Worm (Caenorhabditis elegans): ENCODE data around the gene R01H2.7.

R01H2.7 gene

ce11 chrIII:7087691-7088323 is 42.3 kb upstream of the R01H2.7 start, which contains the start of gene fubl-2 (continued):
- TF ChIP-seq ets-5 (GFP tag; IDR thresholded peaks at IDR 0.05) (no peak), nhr-237 (tag; optimal IDR thresholded peaks at IDR 0.05) (no peak), dpl-1 (GFP tag; optimal IDR thresholded peaks at IDR 0.05) (peak; percentile 53 to 71 (median 54)), fkh-8 (tag; optimal IDR thresholded peaks at IDR 0.05) (peak; percentile 65), ceh-90 (tag; optimal IDR thresholded peaks at IDR 0.05) (peak; percentile 52), ama-1 (optimal IDR thresholded peaks at IDR 0.05) (no peak), ceh-63 (GFP tag; optimal IDR thresholded peaks at IDR 0.05) (no peak), aly-2 (tag; optimal IDR thresholded peaks at IDR 0.05) (no peak), nhr-85 (tag) (peak; percentile 87), egl-13 (tag; optimal IDR thresholded peaks at IDR 0.05) (peak; percentile 73), nhr-90 (tag; optimal IDR thresholded peaks at IDR 0.05; ENCODE audit: poor library complexity) (peak; percentile 72), mdl-1 (tag; optimal IDR thresholded peaks at IDR 0.05) (no peak), pax-3 (tag; optimal IDR thresholded peaks at IDR 0.05) (peak; percentile 62), ztf-4 (tag; optimal IDR thresholded peaks at IDR 0.05) (no peak), grh-1 (GFP tag; IDR thresholded peaks at IDR 0.05) (no peak), C34B4.2 (tag; optimal IDR thresholded peaks at IDR 0.05) (no peak), nhr-20 (tag; optimal IDR thresholded peaks at IDR 0.05) (peak; percentile 74), snpc-4 (tag; optimal IDR thresholded peaks at IDR 0.05) (peak; percentile 24), C04F5.9 (tag; optimal IDR thresholded peaks at IDR 0.05) (peak; percentile 45), fkh-4 (tag; optimal IDR thresholded peaks at IDR 0.05; ENCODE audit: borderline replicate concordance) (peak; percentile 54), blmp-1 (tag; optimal IDR thresholded peaks at IDR 0.05) (peak; percentile 34), elt-2 (tag; optimal IDR thresholded peaks at IDR 0.05) (no peak), unc-86 (tag; optimal IDR thresholded peaks at IDR 0.05) (peak; percentile 43), nhr-28 (tag; optimal IDR thresholded peaks at IDR 0.05) (no peak), swsn-7 (tag; optimal IDR thresholded peaks at IDR 0.05) (peak; percentile 66), rnt-1 (tag; optimal IDR thresholded peaks at IDR 0.05) (peak; percentile 94), xbp-1 (tag; optimal IDR thresholded peaks at IDR 0.05) (peak; percentile 74), sox-4 (tag; optimal IDR thresholded peaks at IDR 0.05) (peak; percentile 67)

- TF ChIP-seq fkh-10 (GFP tag; optimal IDR thresholded peaks at IDR 0.05) = no peak
- peak in 1 of 2 experiments; percentile 13 for TF ChIP-seq efl-1 (optimal IDR thresholded peaks at IDR 0.05)
- TF ChIP-seq efl-1 (GFP tag; optimal IDR thresholded peaks at IDR 0.05 in 1 of 2) = peak in 1 of 2 experiments; percentile 91
- TF ChIP-seq lin-35 (GFP tag; optimal IDR thresholded peaks at IDR 0.05) = peak in 1 of 2 experiments; percentile 32
These were observed 41.6 kb upstream of the R01H2.7 start for ce11 chrIII:7087180-7087579.

ce11 chrIII:7084908-7085307 is 39.4 kb upstream of the R01H2.7 start, which contains the start of gene tofu-7:
TSS of gene tofu-7 (minus strand) at chrIII:7085018.
- TF ChIP-seq elt-3 (tag; optimal IDR thresholded peaks at IDR 0.05) (no peak), hlh-17 (GFP tag; optimal IDR thresholded peaks at IDR 0.05; ENCODE audit: borderline replicate concordance) (no peak), dpl-1 (GFP tag; optimal IDR thresholded peaks at IDR 0.05) (peak in 1 of 3 experiments; percentile 44), efl-1 (optimal IDR thresholded peaks at IDR 0.05) (peak; percentile 10 to 91), efl-1 (GFP tag; optimal IDR thresholded peaks at IDR 0.05 in 1 of 2) (peak in 1 of 2 experiments; percentile 12)

ce11 chrIII:7083106-7083505 is 37.6 kb upstream of the R01H2.7 start:
- TF ChIP-seq isw-1 (GFP tag; IDR thresholded peaks at IDR 0.05) (no peak), dpl-1 (GFP tag; optimal IDR thresholded peaks at IDR 0.05) (peak in 1 of 3 experiments; percentile 19), efl-1 (optimal IDR thresholded peaks at IDR 0.05) (peak in 1 of 2 experiments; percentile 42), efl-1 (GFP tag; optimal IDR thresholded peaks at IDR 0.05 in 1 of 2) (peak; percentile 9 to 93)

Measured in whole organism, L1 larva.